Worm (Caenorhabditis elegans): ENCODE results near the gene msp-79.

Gene msp-79

ce11 chrIV:9725468-9725985 is 41.4 kb downstream of the msp-79 start (continued):
- TF ChIP-seq nhr-19 (GFP tag; conservative IDR thresholded peaks at IDR 0.05), result no peak
- TF ChIP-seq ceh-88 (GFP tag; IDR thresholded peaks at IDR 0.05), result no peak
- TF ChIP-seq unc-86 (tag; optimal IDR thresholded peaks at IDR 0.05), result no peak
- TF ChIP-seq sox-4 (tag; optimal IDR thresholded peaks at IDR 0.05), result peak; percentile 9
- no peak for TF ChIP-seq nhr-12 (tag; optimal IDR thresholded peaks at IDR 0.05)
- no peak for TF ChIP-seq egl-27 (tag; optimal IDR thresholded peaks at IDR 0.05)
- no peak for TF ChIP-seq lin-35 (GFP tag; optimal IDR thresholded peaks at IDR 0.05)
- no peak for TF ChIP-seq ceh-90 (tag; optimal IDR thresholded peaks at IDR 0.05)
- no peak for TF ChIP-seq blmp-1 (tag; optimal IDR thresholded peaks at IDR 0.05)
- no peak for TF ChIP-seq elt-2 (tag; optimal IDR thresholded peaks at IDR 0.05)
- TF ChIP-seq fkh-4 (tag; optimal IDR thresholded peaks at IDR 0.05; ENCODE audit: borderline replicate concordance), result no peak
- TF ChIP-seq lin-15B (tag; optimal IDR thresholded peaks at IDR 0.05), result no peak
- no peak for TF ChIP-seq mdl-1 (tag; optimal IDR thresholded peaks at IDR 0.05)
- TF ChIP-seq snu-23 (GFP tag; optimal IDR thresholded peaks at IDR 0.05), result no peak
- no peak for TF ChIP-seq tlp-1 (tag; optimal IDR thresholded peaks at IDR 0.05)
- no peak for TF ChIP-seq nhr-85 (tag)
- no peak for TF ChIP-seq aly-2 (tag; optimal IDR thresholded peaks at IDR 0.05)
- TF ChIP-seq mef-2 (tag; optimal IDR thresholded peaks at IDR 0.05), result no peak
- TF ChIP-seq nhr-20 (tag; optimal IDR thresholded peaks at IDR 0.05), result no peak
- TF ChIP-seq snpc-4 (tag; optimal IDR thresholded peaks at IDR 0.05), result no peak
- peak in 1 of 2 experiments; percentile 15 for TF ChIP-seq lsy-2 (tag; optimal IDR thresholded peaks at IDR 0.05)
- TF ChIP-seq ets-5 (GFP tag; IDR thresholded peaks at IDR 0.05), result no peak
- TF ChIP-seq pqm-1 (tag; optimal IDR thresholded peaks at IDR 0.05), result no peak
- TF ChIP-seq sptf-1 (tag; optimal IDR thresholded peaks at IDR 0.05), result no peak
- TF ChIP-seq skn-1 (tag; optimal IDR thresholded peaks at IDR 0.05), result no peak
- no peak for TF ChIP-seq grh-1 (GFP tag; IDR thresholded peaks at IDR 0.05)
- peak; percentile 14 for TF ChIP-seq swsn-7 (tag; optimal IDR thresholded peaks at IDR 0.05)
- TF ChIP-seq nhr-84 (tag; optimal IDR thresholded peaks at IDR 0.05), result no peak
- no peak for TF ChIP-seq jun-1 (tag; optimal IDR thresholded peaks at IDR 0.05)
- no peak for TF ChIP-seq unc-130 (tag; optimal IDR thresholded peaks at IDR 0.05)
- no peak for TF ChIP-seq dpl-1 (GFP tag; optimal IDR thresholded peaks at IDR 0.05)
- TF ChIP-seq nhr-77 (tag; optimal IDR thresholded peaks at IDR 0.05), result no peak

DNA sequence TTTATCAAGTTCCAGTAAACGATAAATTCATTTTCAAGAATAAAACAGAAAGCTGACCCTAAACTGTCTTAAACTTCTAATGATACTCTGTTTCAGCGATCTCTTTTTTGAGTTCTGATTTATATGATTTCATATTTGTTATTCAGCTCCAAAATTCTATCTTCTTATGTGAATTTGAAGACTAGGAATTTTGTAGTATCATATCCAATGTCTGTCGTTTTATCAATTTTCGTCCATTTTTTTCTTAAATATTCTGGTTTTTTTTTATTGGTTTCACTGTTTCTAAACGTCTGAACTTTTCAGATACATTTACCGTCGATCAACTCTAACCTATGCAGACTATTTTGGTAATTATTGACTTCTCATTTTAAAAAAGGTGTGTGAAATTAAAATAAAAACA is 42.0 kb downstream of the msp-79 start, which contains the start of the genes nhr-138 and C28D4.18:
Gene nhr-138, plus strand, starts transcription at position 304 of the 400 bp plus-strand sequence.
Gene C28D4.18, plus strand, starts transcription at position 333 of the 400 bp plus-strand sequence.
- TF ChIP-seq nhr-84 (tag; optimal IDR thresholded peaks at IDR 0.05) (no peak), unc-130 (tag; optimal IDR thresholded peaks at IDR 0.05) (no peak), unc-86 (tag; optimal IDR thresholded peaks at IDR 0.05) (no peak), C04F5.9 (tag; optimal IDR thresholded peaks at IDR 0.05) (no peak), mdl-1 (tag; optimal IDR thresholded peaks at IDR 0.05) (no peak), nhr-90 (tag; optimal IDR thresholded peaks at IDR 0.05; ENCODE audit: poor library complexity) (no peak), elt-2 (tag; optimal IDR thresholded peaks at IDR 0.05) (no peak), C34B4.2 (tag; optimal IDR thresholded peaks at IDR 0.05) (no peak), mab-9 (GFP tag; IDR thresholded peaks at IDR 0.05) (no peak), unc-62 (GFP tag; optimal IDR thresholded peaks at IDR 0.05) (no peak), efl-3 (GFP tag; optimal IDR thresholded peaks at IDR 0.05) (no peak), hlh-4 (tag; optimal IDR thresholded peaks at IDR 0.05) (no peak), nhr-28 (tag; optimal IDR thresholded peaks at IDR 0.05) (no peak), vab-15 (tag; optimal IDR thresholded peaks at IDR 0.05) (no peak), ama-1 (optimal IDR thresholded peaks at IDR 0.05) (no peak)

- TF ChIP-seq nhr-85 (tag) (peak; percentile 79), snpc-4 (tag; optimal IDR thresholded peaks at IDR 0.05) (no peak), nhr-237 (tag; optimal IDR thresholded peaks at IDR 0.05) (no peak), ceh-82 (tag; optimal IDR thresholded peaks at IDR 0.05) (no peak), irx-1 (tag; optimal IDR thresholded peaks at IDR 0.05) (no peak), swsn-7 (tag; optimal IDR thresholded peaks at IDR 0.05) (no peak), elt-3 (tag; optimal IDR thresholded peaks at IDR 0.05) (no peak), C16A3.4 (tag; optimal IDR thresholded peaks at IDR 0.05) (no peak)
Observed at ce11 chrIV:9723185-9723584, 43.8 kb downstream of the msp-79 start.

Measured in whole organism, L1 larva.